Worm (Caenorhabditis elegans): ENCODE data around the gene cec-2.

DNA sequence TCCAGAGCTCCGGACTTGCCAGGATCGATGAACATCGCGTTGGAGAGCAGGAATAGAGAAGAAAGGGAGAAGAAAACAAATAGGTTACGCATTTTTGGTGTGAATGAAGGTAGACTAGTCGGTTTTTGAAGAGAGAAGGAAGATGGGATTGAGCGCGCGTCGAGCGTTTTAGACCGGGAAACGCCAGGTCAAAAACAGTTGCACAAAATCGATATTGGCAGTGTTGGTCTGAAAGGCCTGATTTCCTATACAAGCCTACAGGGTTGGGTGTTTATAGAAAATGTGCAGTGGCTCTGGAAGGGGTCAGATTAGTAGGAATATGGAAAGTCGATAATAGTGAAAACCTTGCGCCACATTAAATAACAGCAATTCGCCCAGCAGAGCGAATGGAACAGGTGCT is 34.4 kb downstream of the cec-2 start, which contains the start of gene dsl-2:
- TF ChIP-seq R02D3.7 (tag; optimal IDR thresholded peaks at IDR 0.05) (no peak), nhr-237 (tag; optimal IDR thresholded peaks at IDR 0.05) (no peak), blmp-1 (tag; optimal IDR thresholded peaks at IDR 0.05; ENCODE audit: insufficient read depth) (no peak), lin-39 (tag; optimal IDR thresholded peaks at IDR 0.05) (no peak), snpc-4 (tag; optimal IDR thresholded peaks at IDR 0.05) (no peak)
